Fruit fly (Drosophila melanogaster): ENCODE data around the gene vn.

vn gene

dm6 chr3L:5768532-5769497 lies 76.6 kb downstream of the vn start, which contains the start of the genes Ppat-Dpck and scny (continued):
- peak; percentile 91 for TF ChIP-seq vnd (GFP tag; IDR thresholded peaks at IDR 0.05; ENCODE audit: partially characterized antibody)
- peak; percentile 86 for TF ChIP-seq hb (GFP tag; IDR thresholded peaks at IDR 0.05; ENCODE audit: partially characterized antibody)
- TF ChIP-seq tgo (GFP tag; IDR thresholded peaks at IDR 0.05): no peak
- TF ChIP-seq sens (GFP tag): peak; percentile 85
- no peak for TF ChIP-seq lmd (GFP tag; IDR thresholded peaks at IDR 0.05)
- peak; percentile 49 for TF ChIP-seq kah (GFP tag; optimal IDR thresholded peaks at IDR 0.05)
- TF ChIP-seq CG10321 (GFP tag; IDR thresholded peaks at IDR 0.05): no peak
- TF ChIP-seq CG15479 (GFP tag; optimal IDR thresholded peaks at IDR 0.05): peak; percentile 84
- TF ChIP-seq dm (GFP tag; optimal IDR thresholded peaks at IDR 0.05): peak; percentile 91
- TF ChIP-seq CG6791 (GFP tag; IDR thresholded peaks at IDR 0.05; ENCODE audit: partially characterized antibody): peak; percentile 88
- no peak for TF ChIP-seq CG6175 (GFP tag; IDR thresholded peaks at IDR 0.05)
- peak; percentile 86; the same call in 2 of the 3 replicates for TF ChIP-seq mld (GFP tag; IDR thresholded peaks at IDR 0.05; ENCODE audit: partially characterized antibody)
- TF ChIP-seq CG10147 (GFP tag; optimal IDR thresholded peaks at IDR 0.05): peak; percentile 62
- TF ChIP-seq CG10431 (GFP tag; optimal IDR thresholded peaks at IDR 0.05): no peak
- peak; percentile 28 for TF ChIP-seq Spps (tag; optimal IDR thresholded peaks at IDR 0.05)
- peak; percentile 30 for TF ChIP-seq CG4617 (GFP tag; optimal IDR thresholded peaks at IDR 0.05; ENCODE audit: borderline replicate concordance)
- no peak for TF ChIP-seq CG13296 (GFP tag; optimal IDR thresholded peaks at IDR 0.05)
- no peak for TF ChIP-seq CG13424 (tag; optimal IDR thresholded peaks at IDR 0.05)
- TF ChIP-seq tup (GFP tag; optimal IDR thresholded peaks at IDR 0.05): no peak
- TF ChIP-seq row (GFP tag; IDR thresholded peaks at IDR 0.05): peak; percentile 77
- peak; percentile 65 for TF ChIP-seq CG10543 (GFP tag; optimal IDR thresholded peaks at IDR 0.05)
- TF ChIP-seq tna (GFP tag; IDR thresholded peaks at IDR 0.05; ENCODE audit: partially characterized antibody): peak; percentile 60
- TF ChIP-seq Med (GFP tag): peak; percentile 72
- peak; percentile 94 for TF ChIP-seq CG34224 (GFP tag; IDR thresholded peaks at IDR 0.05; ENCODE audit: partially characterized antibody)
- no peak for TF ChIP-seq HLHmδ (GFP tag; optimal IDR thresholded peaks at IDR 0.05)
- no peak for TF ChIP-seq PHDP (tag; optimal IDR thresholded peaks at IDR 0.05)
- TF ChIP-seq Opbp (GFP tag; IDR thresholded peaks at IDR 0.05; ENCODE audit: partially characterized antibody): peak; percentile 89
- peak; percentile 97 for TF ChIP-seq CG13287 (GFP tag; IDR thresholded peaks at IDR 0.05; ENCODE audit: partially characterized antibody)
- peak; percentile 80; the same call in 2 of the 3 replicates for TF ChIP-seq zen2 (GFP tag; IDR thresholded peaks at IDR 0.05; ENCODE audit: partially characterized antibody)
- no peak for TF ChIP-seq ken (GFP tag; IDR thresholded peaks at IDR 0.05)
- TF ChIP-seq btn (GFP tag; optimal IDR thresholded peaks at IDR 0.05): no peak
- TF ChIP-seq Elba2 (GFP tag; optimal IDR thresholded peaks at IDR 0.05): no peak
- no peak for TF ChIP-seq sim (GFP tag; IDR thresholded peaks at IDR 0.05)
- peak; percentile 42 for TF ChIP-seq CG10462 (GFP tag; optimal IDR thresholded peaks at IDR 0.05)
- no peak for TF ChIP-seq Eip74EF (GFP tag; optimal IDR thresholded peaks at IDR 0.05)
- 0 out of 3 replicates have a peak, but pooled peaks have one; percentile 54 for TF ChIP-seq so (GFP tag; IDR thresholded peaks at IDR 0.05)
- peak; percentile 91 for TF ChIP-seq MESR4 (GFP tag; optimal IDR thresholded peaks at IDR 0.05)
- TF ChIP-seq bbx (GFP tag; IDR thresholded peaks at IDR 0.05; ENCODE audit: partially characterized antibody): peak; percentile 86
- no peak for TF ChIP-seq gem (tag; optimal IDR thresholded peaks at IDR 0.05)
- TF ChIP-seq Nf-YB (GFP tag; optimal IDR thresholded peaks at IDR 0.05): no peak
- no peak for TF ChIP-seq CG9817 (tag; optimal IDR thresholded peaks at IDR 0.05)
- no peak for TF ChIP-seq eve (GFP tag; optimal IDR thresholded peaks at IDR 0.05)
- TF ChIP-seq CG11247 (GFP tag; IDR thresholded peaks at IDR 0.05): 0 out of 2 replicates have a peak, but pooled peaks have one; percentile 30
- peak; percentile 58 for TF ChIP-seq stwl (tag; optimal IDR thresholded peaks at IDR 0.05)
- TF ChIP-seq zen (tag; optimal IDR thresholded peaks at IDR 0.05): peak; percentile 58
- TF ChIP-seq CG4707 (GFP tag; optimal IDR thresholded peaks at IDR 0.05): no peak

Data from whole organism, embryonic.